Worm (Caenorhabditis elegans) whole organism, young adult: ENCODE results near the gene acs-15.

Experiments
- C06A6.2 ChIP-seq: fragments of 200-800 bp; sonication (Bioruptor generic); conservative IDR thresholded peaks from 2 replicates; pipeline ENCODE4 v1.3.6; 2022; ENCODE audit warnings: missing genetic modification characterization, missing compliant biosample characterization
- C17E4.6 ChIP-seq: fragments of 200-800 bp; sonication (Bioruptor generic); IDR thresholded peaks from 2 replicates; pipeline ENCODE4 v1.3.6; 2022; ENCODE audit warnings: missing genetic modification reagents, missing genetic modification characterization, missing compliant biosample characterization
- F10E7.11 ChIP-seq: sonication (generic microtip); optimal IDR thresholded peaks from 2 replicates; lab custom pipeline; 2017; ENCODE audit warnings: mild to moderate bottlenecking, missing genetic modification characterization, moderate library complexity, missing compliant biosample characterization
- F22D6.2 ChIP-seq: sonication (generic microtip); optimal IDR thresholded peaks from 2 replicates; lab custom pipeline; 2016; ENCODE audit warnings: mild to moderate bottlenecking, missing genetic modification characterization, missing compliant biosample characterization
- K11D2.4 ChIP-seq: fragments of 200-800 bp; sonication (Bioruptor generic); IDR thresholded peaks from 2 replicates; pipeline ENCODE4 v1.3.6; 2022; ENCODE audit warnings: missing genetic modification reagents, missing genetic modification characterization, missing compliant biosample characterization
- Y56A3A.18 ChIP-seq: fragments of 200-800 bp; sonication (Bioruptor generic); IDR thresholded peaks from 2 replicates; pipeline ENCODE4 v1.3.6; 2022; ENCODE audit warnings: missing genetic modification reagents, missing genetic modification characterization, missing compliant biosample characterization
- Y79H2A.3 ChIP-seq: fragments of 200-800 bp; sonication (Bioruptor generic); conservative IDR thresholded peaks from 2 replicates; pipeline ENCODE4 v1.3.6; 2022; ENCODE audit warnings: missing genetic modification reagents, missing genetic modification characterization, missing compliant biosample characterization
- attf-5 ChIP-seq: fragments of 200-800 bp; sonication (Bioruptor generic); optimal IDR thresholded peaks from 2 replicates; lab custom pipeline; 2018; ENCODE audit warnings: mild to moderate bottlenecking, missing genetic modification characterization, missing compliant biosample characterization
- attf-6 ChIP-seq: fragments of 200-800 bp; sonication (Bioruptor generic); IDR thresholded peaks from 2 replicates; pipeline ENCODE4 v1.3.6; 2022; ENCODE audit warnings: missing genetic modification reagents, missing genetic modification characterization, missing compliant biosample characterization
- ccch-3 ChIP-seq: fragments of 200-800 bp; sonication (Bioruptor generic); optimal IDR thresholded peaks from 2 replicates; lab custom pipeline; 2018; ENCODE audit warnings: mild to moderate bottlenecking, missing genetic modification characterization, missing compliant biosample characterization
- ceh-100 ChIP-seq: fragments of 200-800 bp; sonication (Bioruptor generic); IDR thresholded peaks from 2 replicates; pipeline ENCODE4 v1.3.6; 2022; ENCODE audit warnings: missing genetic modification reagents, missing genetic modification characterization, missing compliant biosample characterization
- ceh-40 ChIP-seq: fragments of 200-800 bp; sonication (Bioruptor generic); IDR thresholded peaks from 2 replicates; pipeline ENCODE4 v1.3.6; 2022; ENCODE audit warnings: missing genetic modification characterization, missing compliant biosample characterization
- ceh-58 ChIP-seq: fragments of 200-800 bp; sonication (Bioruptor generic); IDR thresholded peaks from 2 replicates; pipeline ENCODE4 v1.3.6; 2022; ENCODE audit warnings: missing genetic modification characterization, missing compliant biosample characterization
- ceh-79 ChIP-seq: sonication (generic microtip); optimal IDR thresholded peaks from 2 replicates; lab custom pipeline; 2017; ENCODE audit warnings: mild to moderate bottlenecking, missing genetic modification characterization, missing compliant biosample characterization
- dox-1 ChIP-seq: fragments of 200-800 bp; sonication (Bioruptor generic); IDR thresholded peaks from 2 replicates; pipeline ENCODE4 v1.3.6; 2022; ENCODE audit warnings: missing genetic modification reagents, missing genetic modification characterization, missing compliant biosample characterization
- dpff-1 ChIP-seq: sonication (generic microtip); optimal IDR thresholded peaks from 2 replicates; lab custom pipeline; 2017; ENCODE audit warnings: mild to moderate bottlenecking, missing genetic modification characterization, missing compliant biosample characterization
- efl-1 ChIP-seq: fragments of 150-350 bp; optimal IDR thresholded peaks from 2 replicates; lab custom pipeline; 2014; ENCODE audit warnings: missing biosample characterization, missing genetic modification reagents, missing genetic modification characterization
- ets-4 ChIP-seq: fragments of 200-800 bp; sonication (Bioruptor generic); optimal IDR thresholded peaks from 2 replicates; lab custom pipeline; 2018; ENCODE audit warnings: mild to moderate bottlenecking, missing genetic modification characterization, missing compliant biosample characterization
- fkh-3 ChIP-seq: sonication (generic microtip); optimal IDR thresholded peaks from 2 replicates; lab custom pipeline; 2016; ENCODE audit warnings: mild to moderate bottlenecking, missing genetic modification characterization, missing compliant biosample characterization
- hmg-1.2 ChIP-seq: fragments of 200-800 bp; sonication (Bioruptor generic); IDR thresholded peaks from 2 replicates; pipeline ENCODE4 v1.3.6; 2022; ENCODE audit warnings: missing genetic modification reagents, missing genetic modification characterization, missing compliant biosample characterization
- hmg-20 ChIP-seq: fragments of 200-800 bp; sonication (Bioruptor generic); IDR thresholded peaks from 2 replicates; pipeline ENCODE4 v1.3.6; 2022; ENCODE audit warnings: missing genetic modification reagents, missing genetic modification characterization, missing compliant biosample characterization
- hsf-1 ChIP-seq: fragments of 200-800 bp; sonication (Bioruptor generic); IDR thresholded peaks from 2 replicates; pipeline ENCODE4 v1.3.6; 2022; ENCODE audit warnings: missing genetic modification reagents, missing genetic modification characterization, missing compliant biosample characterization
- lag-1 ChIP-seq: fragments of 200-800 bp; sonication (Bioruptor generic); IDR thresholded peaks from 2 replicates; pipeline ENCODE4 v1.3.6; 2022; ENCODE audit warnings: missing genetic modification reagents, missing genetic modification characterization, missing compliant biosample characterization
- lin-26 ChIP-seq: fragments of 200-800 bp; sonication (Bioruptor generic); IDR thresholded peaks from 2 replicates; pipeline ENCODE4 v1.3.6; 2022; ENCODE audit warnings: missing genetic modification reagents, missing genetic modification characterization, missing compliant biosample characterization
- lin-40 ChIP-seq: sonication (generic microtip); optimal IDR thresholded peaks from 2 replicates; lab custom pipeline; 2016; ENCODE audit warnings: missing genetic modification characterization, mild to moderate bottlenecking, missing compliant biosample characterization, missing genotype, missing genetic modification reagents
- madf-6 ChIP-seq: fragments of 200-800 bp; sonication (Bioruptor generic); IDR thresholded peaks from 2 replicates; pipeline ENCODE4 v1.3.6; 2022; ENCODE audit warnings: missing genetic modification reagents, missing genetic modification characterization, missing compliant biosample characterization
- mes-4 ChIP-seq: sonication (generic microtip); optimal IDR thresholded peaks from 2 replicates; lab custom pipeline; 2016; ENCODE audit warnings: missing genotype, missing genetic modification characterization, missing compliant biosample characterization
- nfya-2 ChIP-seq: fragments of 200-800 bp; sonication (Bioruptor generic); IDR thresholded peaks from 2 replicates; pipeline ENCODE4 v1.3.6; 2022; ENCODE audit warnings: missing genetic modification reagents, missing genetic modification characterization, missing compliant biosample characterization
- nhr-120 ChIP-seq: fragments of 200-800 bp; sonication (Bioruptor generic); IDR thresholded peaks from 2 replicates; pipeline ENCODE4 v1.3.6; 2022; ENCODE audit warnings: missing genetic modification characterization, missing compliant biosample characterization
- nhr-80 ChIP-seq: sonication (generic microtip); optimal IDR thresholded peaks from 2 replicates; lab custom pipeline; 2016; ENCODE audit warnings: missing genetic modification characterization, missing compliant biosample characterization
- pbrm-1 ChIP-seq: fragments of 200-800 bp; sonication (Bioruptor generic); IDR thresholded peaks from 2 replicates; pipeline ENCODE4 v1.3.6; 2022; ENCODE audit warnings: missing genetic modification reagents, missing genetic modification characterization, missing compliant biosample characterization
- pha-4 ChIP-seq: fragments of 150-350 bp; sonication (generic microtip); optimal IDR thresholded peaks from 2 replicates; lab custom pipeline; 2014; ENCODE audit warnings: missing biosample characterization, missing genetic modification reagents, missing genetic modification characterization
- repo-1 ChIP-seq: sonication (generic microtip); optimal IDR thresholded peaks from 2 replicates; lab custom pipeline; 2017; ENCODE audit warnings: mild to moderate bottlenecking, missing genetic modification characterization, missing compliant biosample characterization
- sdz-38 ChIP-seq: sonication (generic microtip); optimal IDR thresholded peaks from 2 replicates; lab custom pipeline; 2016; ENCODE audit warnings: missing genotype, missing genetic modification characterization, missing compliant biosample characterization
- snpc-1.1 ChIP-seq: sonication (generic microtip); optimal IDR thresholded peaks from 2 replicates; lab custom pipeline; 2017; ENCODE audit warnings: missing genetic modification characterization, mild to moderate bottlenecking, missing compliant biosample characterization, antibody characterized with exemption, moderate library complexity, missing genotype, missing genetic modification reagents; ENCODE audit not compliant: insufficient read depth
- snpc-3.4 ChIP-seq: sonication (generic microtip); optimal IDR thresholded peaks from 2 replicates; lab custom pipeline; 2017; ENCODE audit warnings: missing genetic modification characterization, mild to moderate bottlenecking, missing compliant biosample characterization, antibody characterized with exemption, moderate library complexity, missing genotype, missing genetic modification reagents
- snpc-4 ChIP-seq, 5 experiments: fragments of 150-350 bp in 1 of 5; sonication (generic microtip) in 4 of 5; optimal IDR thresholded peaks; 2 replicates each; lab custom pipeline; 2014 to 2018; ENCODE audit warnings: missing genetic modification characterization in 5 of 5, missing biosample characterization in 3 of 5, antibody characterized with exemption in 2 of 5, mild to moderate bottlenecking in 2 of 5, missing compliant biosample characterization in 2 of 5, missing genotype in 2 of 5, moderate library complexity in 2 of 5, missing genetic modification reagents in 1 of 5
- tbx-9 ChIP-seq: sonication (generic microtip); optimal IDR thresholded peaks from 2 replicates; lab custom pipeline; 2016; ENCODE audit warnings: borderline replicate concordance, missing genetic modification characterization, inconsistent platforms, missing compliant biosample characterization
- tlf-1 ChIP-seq: fragments of 200-800 bp; sonication (Bioruptor generic); optimal IDR thresholded peaks from 2 replicates; lab custom pipeline; 2018; ENCODE audit warnings: mild to moderate bottlenecking, missing genetic modification characterization, missing compliant biosample characterization
- xnd-1 ChIP-seq: sonication (generic microtip); optimal IDR thresholded peaks from 2 replicates; lab custom pipeline; 2016; ENCODE audit warnings: missing genotype, missing genetic modification reagents, missing genetic modification characterization, missing compliant biosample characterization
- ztf-22 ChIP-seq: fragments of 200-800 bp; sonication (Bioruptor generic); optimal IDR thresholded peaks from 2 replicates; lab custom pipeline; 2018; ENCODE audit warnings: mild to moderate bottlenecking, missing genetic modification characterization, moderate library complexity, missing compliant biosample characterization

Gene acs-15

DNA sequence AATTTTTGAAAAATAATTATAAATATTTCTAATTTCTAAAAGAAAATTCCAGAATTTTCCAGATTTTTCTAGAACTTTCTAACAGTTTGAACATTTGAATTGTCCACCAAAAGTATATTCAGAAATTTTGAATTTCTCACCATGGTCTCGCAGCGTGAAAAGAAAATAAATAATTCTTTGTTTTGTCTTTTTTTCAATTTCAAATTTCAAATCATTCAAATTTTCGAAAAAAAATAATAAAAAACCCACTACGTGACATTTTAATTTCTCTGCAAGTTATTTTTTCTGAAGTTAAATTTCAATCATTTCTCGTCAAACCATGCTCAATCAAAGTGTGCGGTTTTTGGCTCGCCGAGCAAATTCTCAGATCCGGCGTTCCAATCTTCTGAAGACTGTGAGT lies at the start of gene acs-15:
acs-15 (plus strand) TSS at position 301 of the 400 bp plus-strand sequence.
- TF ChIP-seq nfya-2 (GFP tag; lab: Robert Waterston, UW) (no peak), hsf-1 (GFP tag; lab: Robert Waterston, UW) (no peak), nhr-120 (GFP tag; lab: Robert Waterston, UW) (no peak), xnd-1 (tag; lab: Kevin White, UChicago) (no peak), pbrm-1 (GFP tag; lab: Robert Waterston, UW) (no peak), hmg-20 (GFP tag; lab: Robert Waterston, UW) (no peak), lin-26 (no peak), ceh-58 (no peak), C17E4.6 (GFP tag; lab: Robert Waterston, UW) (no peak), F10E7.11 (tag; lab: Kevin White, UChicago) (no peak), lin-40 (tag; lab: Kevin White, UChicago) (no peak), dpff-1 (tag; lab: Kevin White, UChicago) (no peak), repo-1 (tag; lab: Kevin White, UChicago) (no peak)

DNA sequence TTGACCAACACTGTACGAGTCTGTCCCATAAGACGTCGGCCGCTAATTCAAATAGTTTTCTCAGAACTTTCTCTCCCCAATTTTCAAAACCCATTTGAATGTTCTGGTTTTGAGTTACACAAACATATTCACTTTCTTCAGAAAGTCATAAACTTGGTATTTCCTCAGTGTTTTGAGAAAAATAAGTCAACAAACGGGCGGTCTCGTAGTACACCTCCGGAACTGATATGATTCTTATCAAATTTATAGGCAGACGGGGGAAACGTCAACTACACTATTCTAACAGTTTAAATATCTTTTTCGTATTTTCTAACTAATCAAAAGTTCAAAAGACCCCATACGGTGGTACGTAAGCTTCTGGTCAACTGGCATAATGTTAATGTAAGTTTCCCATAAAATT lies 48.6 kb upstream of the acs-15 start:
- TF ChIP-seq nhr-80 (tag; lab: Kevin White, UChicago) (peak; percentile 28), snpc-4 (GFP tag; optimal IDR thresholded peaks at IDR 0.05; lab: Kevin White, UChicago) (no peak), snpc-4 (tag; optimal IDR thresholded peaks at IDR 0.05; lab: Kevin White, UChicago) (peak in 1 of 4 experiments; percentile 54), efl-1 (no peak)

DNA sequence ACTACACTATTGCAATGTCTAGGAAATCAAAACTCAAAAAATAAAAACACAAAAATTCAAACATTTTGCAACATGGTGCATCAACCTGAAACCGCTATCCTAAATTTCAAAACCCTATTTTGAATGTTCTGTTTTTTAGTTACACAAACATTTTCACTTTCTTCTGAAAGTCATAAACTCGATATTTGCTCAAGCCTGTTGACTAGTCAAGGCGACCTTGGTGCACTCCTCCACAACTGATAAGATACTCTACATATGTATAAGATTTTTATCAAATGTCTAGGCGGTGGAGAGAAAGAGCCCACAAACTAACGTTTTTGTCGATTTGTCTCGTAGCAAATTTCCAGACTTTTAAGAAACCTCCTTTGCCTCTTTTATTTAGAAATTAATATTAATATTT lies 44.8 kb upstream of the acs-15 start, which contains the start of gene T07D3.4:
T07D3.4 (plus strand) TSS at position 286 of the 400 bp plus-strand sequence.
- TF ChIP-seq nhr-80 (tag; lab: Kevin White, UChicago) (peak; percentile 70), tbx-9 (tag; lab: Kevin White, UChicago) (no peak)
- TF ChIP-seq, all 124 proteins: peak for 1

DNA sequence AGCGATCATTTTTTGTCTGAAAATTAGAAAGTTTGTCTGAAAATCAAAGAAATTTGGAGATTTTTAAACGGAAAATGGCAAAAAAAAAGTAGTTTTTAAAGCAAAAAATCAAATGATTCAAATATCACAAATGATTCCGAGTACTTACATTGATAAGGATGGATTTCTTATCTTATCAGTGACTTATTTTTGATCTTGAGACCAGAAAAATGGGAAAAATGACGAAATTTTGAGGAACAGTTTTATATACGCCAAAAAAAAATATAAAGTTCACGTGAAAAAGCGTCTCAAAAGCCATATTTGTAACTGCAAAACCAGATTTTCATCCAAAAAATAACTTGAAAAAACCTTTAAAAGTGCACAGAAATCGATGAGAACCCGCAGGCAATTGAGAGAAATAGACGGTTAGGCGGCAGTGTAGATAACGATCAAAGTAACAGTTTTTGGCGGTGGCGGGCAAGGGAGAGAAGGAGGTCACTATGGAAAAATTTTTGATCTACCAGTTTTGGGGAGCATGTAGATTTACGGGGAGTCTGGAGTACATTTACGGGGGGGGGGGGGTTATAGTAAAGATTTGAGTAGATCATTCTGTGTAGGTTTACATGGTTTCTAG lies 32.0 kb upstream of the acs-15 start, which contains the start of gene T07D3.9:
T07D3.9 (minus strand) TSS at position 194 of the 613 bp plus-strand sequence.
- TF ChIP-seq ceh-40 (GFP tag; lab: Robert Waterston, UW) (no peak), mes-4 (tag; lab: Kevin White, UChicago) (no peak), pha-4 (tag; lab: Kevin White, UChicago) (no peak), hmg-20 (GFP tag; lab: Robert Waterston, UW) (no peak), F22D6.2 (no peak), nhr-120 (GFP tag; lab: Robert Waterston, UW) (no peak), hsf-1 (GFP tag; lab: Robert Waterston, UW) (no peak), repo-1 (tag; lab: Kevin White, UChicago) (no peak), hmg-1.2 (GFP tag; lab: Robert Waterston, UW) (peak; percentile 55; the same call in 1 of the 2 replicates), attf-5 (GFP tag; lab: Kevin White, UChicago) (no peak), C06A6.2 (no peak), nhr-80 (tag; lab: Kevin White, UChicago) (peak; percentile 55), attf-6 (GFP tag; lab: Robert Waterston, UW) (no peak), snpc-3.4 (tag; lab: Kevin White, UChicago) (no peak), ets-4 (no peak), pbrm-1 (GFP tag; lab: Robert Waterston, UW) (no peak), ceh-100 (GFP tag; lab: Robert Waterston, UW) (no peak), ceh-79 (no peak), dox-1 (GFP tag; lab: Robert Waterston, UW) (no peak), fkh-3 (tag; lab: Kevin White, UChicago) (no peak), sdz-38 (tag; lab: Kevin White, UChicago) (no peak), lag-1 (GFP tag; lab: Robert Waterston, UW) (no peak), Y79H2A.3 (no peak), K11D2.4 (GFP tag; lab: Robert Waterston, UW) (no peak), madf-6 (GFP tag; lab: Robert Waterston, UW) (peak; percentile 59; the same call in 1 of the 2 replicates), efl-1 (peak; percentile 51), Y56A3A.18 (GFP tag; lab: Robert Waterston, UW) (no peak), ztf-22 (GFP tag; lab: Kevin White, UChicago) (no peak), tlf-1 (GFP tag; lab: Kevin White, UChicago) (no peak), snpc-1.1 (tag; lab: Kevin White, UChicago) (no peak), ccch-3 (no peak)
